Fruit fly (Drosophila melanogaster): ENCODE data around the gene Cht11.

The Cht11 gene

DNA sequence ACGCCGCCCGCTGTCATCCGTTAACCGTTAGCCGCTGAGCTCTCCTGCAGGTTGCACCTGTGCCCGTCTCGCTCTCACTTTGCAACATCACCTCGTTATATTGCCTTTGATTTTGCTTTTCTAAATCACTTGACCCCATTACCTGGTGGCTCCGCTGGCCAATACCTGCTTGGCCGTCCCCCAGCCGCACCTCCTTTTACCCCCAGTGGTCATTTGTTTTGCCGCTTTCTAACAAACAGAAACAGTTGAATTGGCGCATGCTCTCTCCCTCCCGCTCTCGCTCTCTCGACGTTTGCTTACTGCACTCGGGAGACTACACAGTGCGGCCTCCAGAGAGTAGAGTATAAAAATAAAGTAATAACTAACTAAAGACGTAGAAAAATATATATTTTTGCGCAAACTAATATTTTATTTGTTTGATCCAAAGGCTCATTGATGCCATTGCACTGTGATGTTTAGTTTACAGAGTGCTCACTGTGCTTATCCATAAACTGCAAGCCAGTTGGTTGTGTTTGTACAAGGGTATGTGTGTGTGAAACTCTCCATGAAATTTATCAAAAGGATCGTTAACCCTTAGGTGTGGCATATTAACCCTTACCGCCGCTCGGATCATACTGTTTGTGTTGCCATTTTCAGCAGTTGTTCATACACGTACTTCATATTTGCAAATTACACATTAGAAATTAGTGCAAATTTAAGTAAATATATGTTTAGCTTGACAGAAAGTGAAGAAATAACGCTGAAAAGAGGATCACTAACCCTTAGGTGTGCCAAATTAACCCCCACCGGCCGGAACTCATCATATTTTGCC lies 44.6 kb downstream of the Cht11 start (continued):
- TF ChIP-seq CG11093 (GFP tag; IDR thresholded peaks at IDR 0.05) = peak; percentile 80; the same call in 2 of the 3 replicates
- peak; percentile 69; the same call in 1 of the 2 replicates for TF ChIP-seq toy (GFP tag; IDR thresholded peaks at IDR 0.05)
- TF ChIP-seq CG7963 (GFP tag; IDR thresholded peaks at IDR 0.05; ENCODE audit: partially characterized antibody) = no peak
- peak; percentile 41 for TF ChIP-seq Myb (GFP tag; optimal IDR thresholded peaks at IDR 0.05)
- TF ChIP-seq CG18764 (GFP tag; optimal IDR thresholded peaks at IDR 0.05) = peak; percentile 32
- TF ChIP-seq danr (GFP tag; IDR thresholded peaks at IDR 0.05) = 0 out of 2 replicates have a peak, but pooled peaks have one; percentile 47
- peak; percentile 44 for TF ChIP-seq CG14710 (tag; optimal IDR thresholded peaks at IDR 0.05)
- peak; percentile 80 for TF ChIP-seq CG6272 (GFP tag; IDR thresholded peaks at IDR 0.05)
- peak; percentile 43 for TF ChIP-seq zfh2 (GFP tag; optimal IDR thresholded peaks at IDR 0.05)
- TF ChIP-seq abd-A (tag; optimal IDR thresholded peaks at IDR 0.05) = no peak
- peak; percentile 95 for TF ChIP-seq vvl (GFP tag; IDR thresholded peaks at IDR 0.05)
- TF ChIP-seq CG11456 (GFP tag; IDR thresholded peaks at IDR 0.05) = peak; percentile 82
- TF ChIP-seq CG9932 (GFP tag; IDR thresholded peaks at IDR 0.05) = peak; percentile 89
- peak; percentile 7 for TF ChIP-seq CG8478 (optimal IDR thresholded peaks at IDR 0.05)
- TF ChIP-seq salm (tag; optimal IDR thresholded peaks at IDR 0.05) = peak; percentile 74
- peak; percentile 88 for TF ChIP-seq CG32532 (GFP tag; IDR thresholded peaks at IDR 0.05)
- peak; percentile 42; the same call in 1 of the 2 replicates for TF ChIP-seq dan (GFP tag; IDR thresholded peaks at IDR 0.05)
- peak; percentile 40 for TF ChIP-seq gro (GFP tag; optimal IDR thresholded peaks at IDR 0.05)
- TF ChIP-seq CG16779 (GFP tag; IDR thresholded peaks at IDR 0.05) = peak; percentile 27; the same call in 1 of the 2 replicates
- TF ChIP-seq gce (GFP tag; IDR thresholded peaks at IDR 0.05) = peak; percentile 75; the same call in 1 of the 3 replicates
- TF ChIP-seq CG13296 (GFP tag; optimal IDR thresholded peaks at IDR 0.05) = peak; percentile 61
- TF ChIP-seq Xrp1 (GFP tag; IDR thresholded peaks at IDR 0.05) = peak; percentile 90
- TF ChIP-seq CG17612 (GFP tag; IDR thresholded peaks at IDR 0.05) = peak; percentile 40; the same call in 1 of the 2 replicates
- TF ChIP-seq CG3407 (GFP tag; optimal IDR thresholded peaks at IDR 0.05) = no peak
- TF ChIP-seq tup (GFP tag; optimal IDR thresholded peaks at IDR 0.05) = peak; percentile 46
- 0 out of 2 replicates have a peak, but pooled peaks have one; percentile 8 for TF ChIP-seq Scr (GFP tag; IDR thresholded peaks at IDR 0.05; ENCODE audit: partially characterized antibody)
- TF ChIP-seq hbn (GFP tag; IDR thresholded peaks at IDR 0.05; ENCODE audit: partially characterized antibody) = no peak
- TF ChIP-seq CG31388 (GFP tag; optimal IDR thresholded peaks at IDR 0.05) = peak; percentile 31
- no peak; the same call in 1 of the 3 replicates for TF ChIP-seq CG17361 (GFP tag; IDR thresholded peaks at IDR 0.05)
- no peak for TF ChIP-seq tll (GFP tag; optimal IDR thresholded peaks at IDR 0.05)
- peak; percentile 53 for TF ChIP-seq CG1832 (GFP tag; optimal IDR thresholded peaks at IDR 0.05)
- TF ChIP-seq CG6254 (GFP tag; optimal IDR thresholded peaks at IDR 0.05) = no peak
- TF ChIP-seq fu2 (GFP tag; optimal IDR thresholded peaks at IDR 0.05) = no peak
- TF ChIP-seq oc (tag; optimal IDR thresholded peaks at IDR 0.05) = peak; percentile 89
- peak; percentile 75 for TF ChIP-seq CG13894 (tag; optimal IDR thresholded peaks at IDR 0.05)
- TF ChIP-seq CG9437 (GFP tag; optimal IDR thresholded peaks at IDR 0.05) = peak; percentile 63
- TF ChIP-seq croc (GFP tag; conservative IDR thresholded peaks at IDR 0.05) = peak; percentile 63; the same call in 2 of the 3 replicates
- TF ChIP-seq CG4854 (GFP tag; optimal IDR thresholded peaks at IDR 0.05) = peak; percentile 57
- peak; percentile 49 for TF ChIP-seq CG10147 (GFP tag; optimal IDR thresholded peaks at IDR 0.05)
- TF ChIP-seq CG14667 (GFP tag; IDR thresholded peaks at IDR 0.05) = peak; percentile 84
- no peak for TF ChIP-seq Tbp (GFP tag; optimal IDR thresholded peaks at IDR 0.05)
- TF ChIP-seq Dbx (GFP tag; IDR thresholded peaks at IDR 0.05) = peak; percentile 80; the same call in 2 of the 3 replicates
- peak; percentile 66 for TF ChIP-seq Atf3 (GFP tag; optimal IDR thresholded peaks at IDR 0.05)
- TF ChIP-seq crp (GFP tag; optimal IDR thresholded peaks at IDR 0.05) = peak in 1 of 2 experiments; percentile 17
- TF ChIP-seq Dll (GFP tag; IDR thresholded peaks at IDR 0.05; ENCODE audit: partially characterized antibody) = no peak
- peak; percentile 67; the same call in 1 of the 2 replicates for TF ChIP-seq MBD-R2 (GFP tag; IDR thresholded peaks at IDR 0.05)
- TF ChIP-seq BEAF-32 (GFP tag; optimal IDR thresholded peaks at IDR 0.05) = no peak
- TF ChIP-seq schlank (tag; optimal IDR thresholded peaks at IDR 0.05) = no peak
